Worm (Caenorhabditis elegans) whole organism, midembryonic: ENCODE results near the gene rips-1.

Source experiments
- T22C8.4 ChIP-seq: fragments of 200-800 bp; sonication (Bioruptor generic); IDR thresholded peaks from 2 replicates; pipeline ENCODE4 v1.3.6; 2022; ENCODE audit warnings: missing genetic modification characterization, missing compliant biosample characterization
- flt-1 ChIP-seq: fragments of 200-800 bp; sonication (Bioruptor generic); IDR thresholded peaks from 2 replicates; pipeline ENCODE4 v1.3.6; 2022; ENCODE audit warnings: missing genetic modification characterization, missing compliant biosample characterization
- klf-2 ChIP-seq: fragments of 200-800 bp; sonication (Bioruptor generic); conservative IDR thresholded peaks from 2 replicates; pipeline ENCODE4 v1.3.6; 2022; ENCODE audit warnings: missing genetic modification reagents, missing genetic modification characterization, missing compliant biosample characterization
- med-1 ChIP-seq: sonication (generic microtip); optimal IDR thresholded peaks from 2 replicates; lab custom pipeline; 2017; ENCODE audit warnings: missing genetic modification characterization, mild to moderate bottlenecking, missing compliant biosample characterization, antibody characterized with exemption, missing genetic modification reagents; ENCODE audit not compliant: insufficient read depth
- ref-1 ChIP-seq: fragments of 200-800 bp; sonication (Bioruptor generic); conservative IDR thresholded peaks from 2 replicates; pipeline ENCODE4 v1.3.6; 2022; ENCODE audit warnings: missing genetic modification reagents, missing genetic modification characterization, missing compliant biosample characterization
- ztf-23 ChIP-seq: fragments of 200-800 bp; sonication (Bioruptor generic); IDR thresholded peaks from 2 replicates; pipeline ENCODE4 v1.3.6; 2022; ENCODE audit warnings: missing genetic modification reagents, missing genetic modification characterization, missing compliant biosample characterization

DNA sequence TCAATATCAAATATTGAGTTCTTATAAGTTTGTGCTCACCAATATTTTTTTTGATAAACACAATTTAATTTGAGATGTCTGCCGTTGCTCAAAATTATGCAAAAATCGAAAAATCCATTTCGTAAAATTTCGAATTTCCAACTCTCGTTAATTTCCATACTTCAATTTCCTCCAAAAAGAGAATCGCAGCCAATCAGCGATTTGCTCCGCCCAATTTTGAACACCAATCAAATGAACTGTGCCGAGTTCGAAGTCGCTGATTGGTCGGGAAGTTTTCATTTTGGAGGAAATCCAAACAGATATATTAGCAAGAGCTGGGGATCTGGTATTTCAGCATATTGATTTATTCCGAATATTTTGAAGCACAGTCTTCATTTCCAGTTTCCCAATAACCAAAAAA, 36.0 kb downstream of the rips-1 start:
- TF ChIP-seq ztf-23 (GFP tag; lab: Robert Waterston, UW) (no peak), T22C8.4 (GFP tag; lab: Robert Waterston, UW) (no peak), med-1 (GFP tag; lab: Kevin White, UChicago) (no peak), ref-1 (no peak), flt-1 (no peak), klf-2 (GFP tag; lab: Robert Waterston, UW) (no peak)
